Fruit fly (Drosophila melanogaster) whole organism, adult: Measurements from ENCODE around the gene Nelf-A.

Experiments
- CG12768 ChIP-seq: fragments of 200-800 bp; sonication (Bioruptor generic); optimal IDR thresholded peaks from 2 replicates; lab custom pipeline; 2017; ENCODE audit warnings: missing biosample characterization, missing genetic modification characterization, mild to moderate bottlenecking, moderate library complexity, missing genetic modification reagents
- CG1620 ChIP-seq: fragments of 200-800 bp; sonication (Bioruptor generic); optimal IDR thresholded peaks from 2 replicates; lab custom pipeline; 2016; ENCODE audit warnings: missing biosample characterization, missing genetic modification characterization
- CG33017 ChIP-seq: fragments of 200-800 bp; sonication (Bioruptor generic); optimal IDR thresholded peaks from 2 replicates; lab custom pipeline; 2018; ENCODE audit warnings: missing biosample characterization, mild to moderate bottlenecking, missing genetic modification characterization, moderate library complexity
- Mnt ChIP-seq: fragments of 200-800 bp; sonication (Bioruptor generic); optimal IDR thresholded peaks from 2 replicates; lab custom pipeline; 2016; ENCODE audit warnings: missing biosample characterization, mild to moderate bottlenecking, missing genetic modification characterization
- ovo ChIP-seq: fragments of 200-800 bp; sonication (Bioruptor generic); optimal IDR thresholded peaks from 2 replicates; lab custom pipeline; 2016; ENCODE audit warnings: missing biosample characterization, missing genetic modification characterization

DNA sequence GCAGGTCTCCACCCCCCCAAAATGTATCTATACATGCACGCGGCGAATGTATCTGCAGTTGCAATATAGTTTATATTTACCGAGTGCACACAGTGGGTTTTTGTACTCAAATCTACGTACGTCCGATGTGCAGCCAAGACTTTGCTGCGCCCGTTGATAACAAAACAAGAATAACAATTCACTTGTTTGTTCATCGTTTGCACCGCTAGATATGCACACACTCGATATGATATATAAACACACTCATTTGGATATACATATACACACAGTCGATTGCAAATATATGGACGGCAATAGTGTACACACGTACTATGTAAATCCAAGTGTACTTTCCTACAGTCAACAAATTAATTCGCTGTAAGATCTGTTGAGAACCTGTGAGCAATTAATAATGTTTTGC is 29.8 kb upstream of the Nelf-A start:
- peak; percentile 48 for TF ChIP-seq Mnt
- peak; percentile 55 for TF ChIP-seq CG33017 (tag; lab: Kevin White, UChicago)
- TF ChIP-seq CG12768 (GFP tag; lab: Kevin White, UChicago) = peak; percentile 90
- peak; percentile 3 for TF ChIP-seq CG1620 (GFP tag; lab: Kevin White, UChicago)
- peak; percentile 88 for TF ChIP-seq ovo (GFP tag; lab: Kevin White, UChicago)
